Worm (Caenorhabditis elegans): ENCODE measurements around the gene mec-14.

mec-14 gene

ce11 chrIII:7216924-7217521 lies 24.2 kb upstream of the mec-14 start (continued):
- TF ChIP-seq ceh-82 (tag; optimal IDR thresholded peaks at IDR 0.05) (no peak), nhr-102 (tag; optimal IDR thresholded peaks at IDR 0.05) (no peak), mxl-3 (GFP tag; optimal IDR thresholded peaks at IDR 0.05) (no peak), Y48G9A.11 (GFP tag; IDR thresholded peaks at IDR 0.05) (no peak), tra-1 (GFP tag; IDR thresholded peaks at IDR 0.05) (no peak), ctbp-1 (GFP tag; IDR thresholded peaks at IDR 0.05) (no peak), sdz-12 (GFP tag; optimal IDR thresholded peaks at IDR 0.05) (no peak), lin-15B (tag; optimal IDR thresholded peaks at IDR 0.05) (no peak), dpl-1 (GFP tag; optimal IDR thresholded peaks at IDR 0.05) (no peak), arid-1 (GFP tag; conservative IDR thresholded peaks at IDR 0.05) (no peak), dmd-8 (GFP tag; IDR thresholded peaks at IDR 0.05) (no peak), pha-4 (GFP tag; IDR thresholded peaks at IDR 0.05) (no peak), pha-4 (tag; optimal IDR thresholded peaks at IDR 0.05) (no peak), mxl-2 (GFP tag; conservative IDR thresholded peaks at IDR 0.05) (no peak), aly-2 (tag; optimal IDR thresholded peaks at IDR 0.05) (no peak), snpc-1.2 (GFP tag; IDR thresholded peaks at IDR 0.05) (no peak), ceh-28 (tag; optimal IDR thresholded peaks at IDR 0.05) (no peak), unc-62 (GFP tag; optimal IDR thresholded peaks at IDR 0.05 in 1 of 2) (peak in 1 of 2 experiments; percentile 68), unc-62 (tag; optimal IDR thresholded peaks at IDR 0.05) (no peak), hmg-1.1 (GFP tag; IDR thresholded peaks at IDR 0.05) (no peak), zfp-2 (tag; optimal IDR thresholded peaks at IDR 0.05) (no peak), Y75B8A.6 (GFP tag; IDR thresholded peaks at IDR 0.05) (no peak), unc-130 (GFP tag; optimal IDR thresholded peaks at IDR 0.05) (no peak), nhr-42 (GFP tag; IDR thresholded peaks at IDR 0.05) (no peak), daf-8 (GFP tag; IDR thresholded peaks at IDR 0.05) (no peak), nhr-48 (tag; optimal IDR thresholded peaks at IDR 0.05) (no peak), rbr-2 (tag; optimal IDR thresholded peaks at IDR 0.05) (no peak), spr-1 (tag; optimal IDR thresholded peaks at IDR 0.05) (no peak), T26A8.4 (GFP tag; IDR thresholded peaks at IDR 0.05) (no peak), ztf-11 (tag; optimal IDR thresholded peaks at IDR 0.05) (no peak), ceh-62 (tag; optimal IDR thresholded peaks at IDR 0.05) (no peak), dmd-9 (GFP tag; IDR thresholded peaks at IDR 0.05) (no peak), hlh-30 (tag; optimal IDR thresholded peaks at IDR 0.05; ENCODE audit: insufficient read depth) (peak; percentile 68), vab-7 (GFP tag; IDR thresholded peaks at IDR 0.05) (no peak), lin-38 (GFP tag; IDR thresholded peaks at IDR 0.05) (no peak), madf-9 (GFP tag; conservative IDR thresholded peaks at IDR 0.05) (no peak), nhr-77 (tag; optimal IDR thresholded peaks at IDR 0.05) (no peak), T20F7.1 (GFP tag; optimal IDR thresholded peaks at IDR 0.05) (no peak), lin-29 (GFP tag; IDR thresholded peaks at IDR 0.05) (no peak), unc-39 (tag; optimal IDR thresholded peaks at IDR 0.05) (no peak)

DNA sequence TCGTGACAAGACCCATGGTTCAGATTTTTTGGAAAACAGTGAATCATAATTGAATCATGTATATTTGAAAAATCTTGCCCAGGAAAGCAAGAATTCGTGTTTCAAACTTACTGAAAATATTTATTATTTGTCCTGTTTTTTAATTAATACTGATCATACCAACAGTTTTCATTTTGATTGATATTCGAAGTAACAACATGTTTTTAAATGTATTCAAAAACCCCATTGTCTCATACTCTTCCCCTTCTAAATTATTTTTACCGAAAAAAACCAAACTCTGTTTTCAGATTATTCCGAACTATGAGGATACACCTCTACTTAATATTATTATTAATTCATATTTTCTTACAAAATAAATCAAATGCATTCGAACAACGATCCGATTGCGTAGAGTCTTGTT lies 23.4 kb upstream of the mec-14 start, which contains the start of gene R151.1:
Gene R151.1, plus strand, starts transcription at position 301 of the 400 bp plus-strand sequence.
- TF ChIP-seq T20F7.1 (GFP tag; optimal IDR thresholded peaks at IDR 0.05) (no peak), snpc-1.2 (GFP tag; IDR thresholded peaks at IDR 0.05) (no peak), hmg-1.1 (GFP tag; IDR thresholded peaks at IDR 0.05) (no peak), pqm-1 (tag; optimal IDR thresholded peaks at IDR 0.05) (no peak), nhr-48 (tag; optimal IDR thresholded peaks at IDR 0.05) (no peak), mdl-1 (tag; optimal IDR thresholded peaks at IDR 0.05) (no peak), nhr-111 (GFP tag; optimal IDR thresholded peaks at IDR 0.05) (no peak), lim-7 (GFP tag; IDR thresholded peaks at IDR 0.05) (no peak), T26A8.4 (GFP tag; IDR thresholded peaks at IDR 0.05) (no peak), fos-1 (tag; optimal IDR thresholded peaks at IDR 0.05) (no peak), ceh-20 (GFP tag; IDR thresholded peaks at IDR 0.05) (no peak), mxl-2 (GFP tag; conservative IDR thresholded peaks at IDR 0.05) (no peak), Y48G9A.11 (GFP tag; IDR thresholded peaks at IDR 0.05) (no peak), hlh-11 (tag; optimal IDR thresholded peaks at IDR 0.05) (no peak), php-3 (GFP tag; IDR thresholded peaks at IDR 0.05) (no peak), mxl-3 (GFP tag; optimal IDR thresholded peaks at IDR 0.05) (no peak), vab-7 (GFP tag; IDR thresholded peaks at IDR 0.05) (no peak), nhr-76 (tag; optimal IDR thresholded peaks at IDR 0.05) (no peak)

Measured in whole organism, L4 larva.